In genomic region chrII:14812661-14813060, ce11 we compare ENCODE assay signal across 6 worm cellular contexts.
TF ChIP-seq lines count a peak whose summit lies in the region.

No protein-coding gene starts in this region.

TF ChIP-seq in whole organism, L1 larva, 84 proteins besides CTCF, POLR2A, EP300 and RAD21:
- TF ChIP-seq irx-1 (tag; optimal IDR thresholded peaks at IDR 0.05; lab: Kevin White, UChicago), result no peak
- TF ChIP-seq nhr-20 (tag; optimal IDR thresholded peaks at IDR 0.05; lab: Kevin White, UChicago), result peak; percentile 19
- no peak for TF ChIP-seq efl-1 (optimal IDR thresholded peaks at IDR 0.05; lab: Kevin White, UChicago)
- TF ChIP-seq efl-1 (GFP tag; optimal IDR thresholded peaks at IDR 0.05 in 1 of 2; lab: Kevin White, UChicago), result peak in 1 of 2 experiments; percentile 93
- TF ChIP-seq pqm-1 (tag; optimal IDR thresholded peaks at IDR 0.05; lab: Kevin White, UChicago), result peak; percentile 26
- peak in 1 of 2 experiments; percentile 3 for TF ChIP-seq lin-35 (GFP tag; optimal IDR thresholded peaks at IDR 0.05; lab: Kevin White, UChicago)
- TF ChIP-seq ces-1 (GFP tag; optimal IDR thresholded peaks at IDR 0.05; lab: Kevin White, UChicago), result no peak
- TF ChIP-seq elt-2 (tag; optimal IDR thresholded peaks at IDR 0.05; lab: Kevin White, UChicago), result peak; percentile 84
- TF ChIP-seq ama-1 (optimal IDR thresholded peaks at IDR 0.05; lab: Kevin White, UChicago), result no peak
- TF ChIP-seq egl-13 (tag; optimal IDR thresholded peaks at IDR 0.05; lab: Kevin White, UChicago), result no peak
- TF ChIP-seq egl-27 (tag; optimal IDR thresholded peaks at IDR 0.05; lab: Kevin White, UChicago), result no peak

TF ChIP-seq in whole organism, L2 larva, 48 proteins besides CTCF, POLR2A, EP300 and RAD21 (continues in another document):
- TF ChIP-seq ztf-1 (GFP tag; conservative IDR thresholded peaks at IDR 0.05; lab: Robert Waterston, UW) (no peak), ama-1 (optimal IDR thresholded peaks at IDR 0.05; lab: Kevin White, UChicago) (no peak), nhr-12 (tag; optimal IDR thresholded peaks at IDR 0.05; lab: Kevin White, UChicago) (no peak), unc-55 (GFP tag; optimal IDR thresholded peaks at IDR 0.05; lab: Kevin White, UChicago) (no peak), nhr-10 (tag; optimal IDR thresholded peaks at IDR 0.05; lab: Kevin White, UChicago) (no peak), fos-1 (tag; optimal IDR thresholded peaks at IDR 0.05; lab: Kevin White, UChicago) (peak; percentile 95), snpc-4 (tag; optimal IDR thresholded peaks at IDR 0.05; lab: Kevin White, UChicago) (no peak), unc-39 (tag; optimal IDR thresholded peaks at IDR 0.05; lab: Kevin White, UChicago) (no peak), C34F6.9 (tag; optimal IDR thresholded peaks at IDR 0.05; lab: Kevin White, UChicago) (no peak), gmeb-1 (tag; optimal IDR thresholded peaks at IDR 0.05; lab: Kevin White, UChicago) (peak; percentile 22), egl-27 (tag; optimal IDR thresholded peaks at IDR 0.05; lab: Kevin White, UChicago) (no peak), sma-9 (GFP tag; optimal IDR thresholded peaks at IDR 0.05; lab: Kevin White, UChicago) (peak; percentile 50), sma-9 (tag; optimal IDR thresholded peaks at IDR 0.05; lab: Kevin White, UChicago) (no peak), lsy-2 (tag; optimal IDR thresholded peaks at IDR 0.05; lab: Kevin White, UChicago) (no peak), nhr-23 (tag; optimal IDR thresholded peaks at IDR 0.05; lab: Kevin White, UChicago) (no peak), nhr-21 (tag; optimal IDR thresholded peaks at IDR 0.05; lab: Kevin White, UChicago) (no peak), sma-3 (GFP tag; optimal IDR thresholded peaks at IDR 0.05; lab: Kevin White, UChicago) (no peak), skn-1 (tag; optimal IDR thresholded peaks at IDR 0.05; lab: Kevin White, UChicago) (no peak)

TF ChIP-seq in whole organism, L3 larva, 47 proteins besides CTCF, POLR2A, EP300 and RAD21:
- peak; percentile 40 for TF ChIP-seq pqm-1 (tag; optimal IDR thresholded peaks at IDR 0.05; lab: Kevin White, UChicago)
- no peak for TF ChIP-seq ZK546.5 (tag; optimal IDR thresholded peaks at IDR 0.05; lab: Kevin White, UChicago)
- TF ChIP-seq elt-2 (tag; optimal IDR thresholded peaks at IDR 0.05; lab: Kevin White, UChicago), result peak; percentile 89
- no peak for TF ChIP-seq unc-62 (GFP tag; optimal IDR thresholded peaks at IDR 0.05; lab: Kevin White, UChicago)
- TF ChIP-seq pha-4 (tag; optimal IDR thresholded peaks at IDR 0.05; lab: Kevin White, UChicago), result peak; percentile 70

TF ChIP-seq in whole organism, L4 larva, 104 proteins besides CTCF, POLR2A, EP300 and RAD21:
- peak; percentile 97 for TF ChIP-seq nhr-77 (tag; optimal IDR thresholded peaks at IDR 0.05; lab: Kevin White, UChicago)
- TF ChIP-seq nhr-41 (GFP tag; IDR thresholded peaks at IDR 0.05; lab: Robert Waterston, UW), result peak; percentile 86; the same call in 1 of the 2 replicates
- TF ChIP-seq nhr-28 (tag; optimal IDR thresholded peaks at IDR 0.05; lab: Kevin White, UChicago), result peak; percentile 89
- no peak for TF ChIP-seq ces-1 (GFP tag; optimal IDR thresholded peaks at IDR 0.05; lab: Kevin White, UChicago)
- no peak for TF ChIP-seq unc-39 (tag; optimal IDR thresholded peaks at IDR 0.05; lab: Kevin White, UChicago)
- TF ChIP-seq tag-97 (GFP tag; IDR thresholded peaks at IDR 0.05; lab: Robert Waterston, UW), result no peak
- peak; percentile 71 for TF ChIP-seq dve-1 (tag; optimal IDR thresholded peaks at IDR 0.05; lab: Kevin White, UChicago; ENCODE audit: insufficient read depth)
- TF ChIP-seq php-3 (GFP tag; IDR thresholded peaks at IDR 0.05; lab: Robert Waterston, UW), result peak; percentile 84
- peak; percentile 91 for TF ChIP-seq dmd-6 (GFP tag; IDR thresholded peaks at IDR 0.05; lab: Robert Waterston, UW)
- no peak for TF ChIP-seq daf-16 (GFP tag; optimal IDR thresholded peaks at IDR 0.05; lab: Kevin White, UChicago)
- TF ChIP-seq daf-16 (tag; optimal IDR thresholded peaks at IDR 0.05; lab: Kevin White, UChicago), result peak; percentile 70
- TF ChIP-seq pqm-1 (tag; optimal IDR thresholded peaks at IDR 0.05; lab: Kevin White, UChicago), result peak; percentile 76
- TF ChIP-seq hlh-11 (tag; optimal IDR thresholded peaks at IDR 0.05; lab: Kevin White, UChicago), result peak; percentile 73
- peak; percentile 11 for TF ChIP-seq nhr-102 (tag; optimal IDR thresholded peaks at IDR 0.05; lab: Kevin White, UChicago)

TF ChIP-seq in whole organism, late embryonic, 69 proteins besides CTCF, POLR2A, EP300 and RAD21:
- TF ChIP-seq elt-2 (tag; optimal IDR thresholded peaks at IDR 0.05; lab: Kevin White, UChicago) (peak; percentile 38), npax-4 (tag; optimal IDR thresholded peaks at IDR 0.05; lab: Kevin White, UChicago) (no peak)

TF ChIP-seq in whole organism, young adult, 124 proteins besides CTCF, POLR2A, EP300 and RAD21:
- TF ChIP-seq ceh-27 (GFP tag; optimal IDR thresholded peaks at IDR 0.05; lab: Kevin White, UChicago), result no peak
- TF ChIP-seq mel-28 (tag; optimal IDR thresholded peaks at IDR 0.05; lab: Kevin White, UChicago; ENCODE audit: borderline replicate concordance), result no peak
- TF ChIP-seq T07F8.4 (tag; optimal IDR thresholded peaks at IDR 0.05; lab: Kevin White, UChicago), result no peak
- no peak for TF ChIP-seq dpff-1 (tag; optimal IDR thresholded peaks at IDR 0.05; lab: Kevin White, UChicago)
- no peak for TF ChIP-seq mes-4 (tag; optimal IDR thresholded peaks at IDR 0.05; lab: Kevin White, UChicago)
- TF ChIP-seq Y53G8AR.9 (GFP tag; conservative IDR thresholded peaks at IDR 0.05; lab: Robert Waterston, UW), result 0 out of 2 replicates have a peak, but pooled peaks have one; percentile 39
- no peak for TF ChIP-seq nhr-179 (tag; optimal IDR thresholded peaks at IDR 0.05; lab: Kevin White, UChicago)
- TF ChIP-seq T26A5.8 (tag; optimal IDR thresholded peaks at IDR 0.05; lab: Kevin White, UChicago), result no peak
- TF ChIP-seq Y95B8A.8 (GFP tag; IDR thresholded peaks at IDR 0.05; lab: Robert Waterston, UW), result no peak
- TF ChIP-seq B0019.2 (GFP tag; conservative IDR thresholded peaks at IDR 0.05; lab: Robert Waterston, UW), result no peak
- TF ChIP-seq die-1 (tag; optimal IDR thresholded peaks at IDR 0.05; lab: Kevin White, UChicago), result no peak
- TF ChIP-seq lag-1 (GFP tag; IDR thresholded peaks at IDR 0.05; lab: Robert Waterston, UW), result no peak
- TF ChIP-seq lsl-1 (GFP tag; optimal IDR thresholded peaks at IDR 0.05; lab: Kevin White, UChicago), result no peak
- TF ChIP-seq nfya-2 (GFP tag; IDR thresholded peaks at IDR 0.05; lab: Robert Waterston, UW), result no peak
- TF ChIP-seq cebp-1 (GFP tag; IDR thresholded peaks at IDR 0.05; lab: Robert Waterston, UW), result no peak
- TF ChIP-seq cebp-1 (tag; optimal IDR thresholded peaks at IDR 0.05; lab: Kevin White, UChicago), result peak; percentile 38
- no peak for TF ChIP-seq nhr-27 (tag; optimal IDR thresholded peaks at IDR 0.05; lab: Kevin White, UChicago)
- TF ChIP-seq unc-62 (GFP tag; optimal IDR thresholded peaks at IDR 0.05; lab: Kevin White, UChicago), result peak; percentile 24
- TF ChIP-seq ccch-3 (GFP tag; optimal IDR thresholded peaks at IDR 0.05; lab: Kevin White, UChicago), result no peak
- peak; percentile 45; the same call in 1 of the 2 replicates for TF ChIP-seq dox-1 (GFP tag; IDR thresholded peaks at IDR 0.05; lab: Robert Waterston, UW)
- no peak for TF ChIP-seq ztf-3 (GFP tag; optimal IDR thresholded peaks at IDR 0.05; lab: Kevin White, UChicago)
- TF ChIP-seq F10E7.11 (tag; optimal IDR thresholded peaks at IDR 0.05; lab: Kevin White, UChicago), result no peak
- TF ChIP-seq hlh-12 (tag; optimal IDR thresholded peaks at IDR 0.05; lab: Kevin White, UChicago), result no peak
- TF ChIP-seq tlf-1 (GFP tag; optimal IDR thresholded peaks at IDR 0.05; lab: Kevin White, UChicago), result no peak
- peak; percentile 84 for TF ChIP-seq nhr-80 (tag; optimal IDR thresholded peaks at IDR 0.05; lab: Kevin White, UChicago)
- TF ChIP-seq hsf-1 (GFP tag; IDR thresholded peaks at IDR 0.05; lab: Robert Waterston, UW), result no peak
- no peak for TF ChIP-seq madf-3 (GFP tag; IDR thresholded peaks at IDR 0.05; lab: Robert Waterston, UW)
- TF ChIP-seq egl-18 (GFP tag; IDR thresholded peaks at IDR 0.05; lab: Robert Waterston, UW), result no peak
- no peak for TF ChIP-seq lir-1 (GFP tag; conservative IDR thresholded peaks at IDR 0.05; lab: Robert Waterston, UW)
- TF ChIP-seq sptf-2 (GFP tag; optimal IDR thresholded peaks at IDR 0.05; lab: Kevin White, UChicago), result no peak
- no peak for TF ChIP-seq gei-17 (GFP tag; optimal IDR thresholded peaks at IDR 0.05; lab: Kevin White, UChicago)
